Fruit fly (Drosophila melanogaster) S2 (cell line): ENCODE data around the gene awd.

Experiments
- CG8478 ChIP-seq: fragments of >200 bp; optimal IDR thresholded peaks from 2 replicates; lab custom pipeline; 2018
- CTCF ChIP-seq, 2 experiments: fragments of >200 bp; optimal IDR thresholded peaks; 2 replicates each; lab custom pipeline; 2018

The awd gene

dm6 chr3R:31696664-31697063, 49.2 kb downstream of the awd start:
- no peak for TF ChIP-seq CTCF (optimal IDR thresholded peaks at IDR 0.05; lab: Kevin White, UChicago)
- no peak for TF ChIP-seq CG8478 (lab: Kevin White, UChicago)
